Worm (Caenorhabditis elegans): ENCODE data around the gene R74.8.

R74.8 gene

DNA sequence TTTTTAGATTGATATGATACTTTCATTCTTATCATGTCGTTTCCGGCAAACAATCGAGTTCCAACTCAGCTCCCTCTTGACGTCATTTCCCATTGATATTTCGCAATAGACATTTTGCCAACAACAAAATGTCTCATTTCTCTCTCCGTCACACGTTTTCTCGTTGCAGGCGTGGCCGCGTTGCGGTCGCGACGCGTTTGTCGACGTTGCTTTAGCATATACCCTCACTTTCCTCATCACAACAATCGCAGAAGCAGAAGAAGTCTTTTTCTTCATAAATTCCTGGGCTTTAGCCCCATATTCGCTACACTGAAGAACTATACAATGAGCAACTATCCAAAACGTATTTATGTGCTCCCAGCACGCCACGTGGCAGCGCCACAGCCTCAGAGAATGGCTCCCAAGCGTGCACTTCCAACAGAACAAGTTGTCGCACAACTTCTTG, 12.4 kb upstream of the R74.8 start, which contains the start of gene xbp-1 (continued):
- TF ChIP-seq nhr-25 (tag; optimal IDR thresholded peaks at IDR 0.05; ENCODE audit: borderline replicate concordance, insufficient read depth) = peak; percentile 78
- TF ChIP-seq fkh-10 (GFP tag; optimal IDR thresholded peaks at IDR 0.05) = peak; percentile 76
- peak; percentile 77 for TF ChIP-seq ceh-20 (GFP tag; IDR thresholded peaks at IDR 0.05)
- no peak for TF ChIP-seq lin-29 (GFP tag; IDR thresholded peaks at IDR 0.05)
- TF ChIP-seq lin-13 (GFP tag; optimal IDR thresholded peaks at IDR 0.05) = peak; percentile 94
- peak; percentile 79 for TF ChIP-seq nhr-41 (GFP tag; IDR thresholded peaks at IDR 0.05)
- no peak for TF ChIP-seq nhr-237 (tag; optimal IDR thresholded peaks at IDR 0.05)
- peak; percentile 5 for TF ChIP-seq egl-27 (tag; optimal IDR thresholded peaks at IDR 0.05)
- peak; percentile 92 for TF ChIP-seq rbr-2 (tag; optimal IDR thresholded peaks at IDR 0.05)
- peak; percentile 99 for TF ChIP-seq dve-1 (tag; optimal IDR thresholded peaks at IDR 0.05; ENCODE audit: insufficient read depth)
- peak; percentile 82 for TF ChIP-seq nhr-48 (tag; optimal IDR thresholded peaks at IDR 0.05)
- no peak for TF ChIP-seq lim-7 (GFP tag; IDR thresholded peaks at IDR 0.05)
- TF ChIP-seq nhr-6 (tag; optimal IDR thresholded peaks at IDR 0.05) = peak; percentile 89
- no peak for TF ChIP-seq ztf-11 (tag; optimal IDR thresholded peaks at IDR 0.05)
- TF ChIP-seq pqm-1 (tag; optimal IDR thresholded peaks at IDR 0.05) = peak; percentile 95
- no peak for TF ChIP-seq nhr-111 (GFP tag; optimal IDR thresholded peaks at IDR 0.05)
- peak; percentile 76 for TF ChIP-seq nhr-10 (tag; optimal IDR thresholded peaks at IDR 0.05)
- peak; percentile 51; the same call in 1 of the 2 replicates for TF ChIP-seq Y75B8A.6 (GFP tag; IDR thresholded peaks at IDR 0.05)
- no peak for TF ChIP-seq daf-8 (GFP tag; IDR thresholded peaks at IDR 0.05)
- 0 out of 2 replicates have a peak, but pooled peaks have one; percentile 23 for TF ChIP-seq ZK337.2 (GFP tag; IDR thresholded peaks at IDR 0.05)
- no peak for TF ChIP-seq Y105C5A.15 (GFP tag; IDR thresholded peaks at IDR 0.05)
- TF ChIP-seq ceh-62 (tag; optimal IDR thresholded peaks at IDR 0.05) = no peak
- peak; percentile 68 for TF ChIP-seq nhr-102 (tag; optimal IDR thresholded peaks at IDR 0.05)
- peak; percentile 99 for TF ChIP-seq lin-1 (GFP tag; IDR thresholded peaks at IDR 0.05)
- TF ChIP-seq dpl-1 (GFP tag; optimal IDR thresholded peaks at IDR 0.05) = peak; percentile 79
- peak; percentile 96 for TF ChIP-seq nhr-11 (tag; optimal IDR thresholded peaks at IDR 0.05)
- peak; percentile 84 for TF ChIP-seq zfp-3 (GFP tag; conservative IDR thresholded peaks at IDR 0.05)
- TF ChIP-seq vab-7 (GFP tag; IDR thresholded peaks at IDR 0.05) = peak; percentile 71
- peak; percentile 92 for TF ChIP-seq nhr-28 (tag; optimal IDR thresholded peaks at IDR 0.05)
- peak; percentile 51 to 87 for TF ChIP-seq hif-1 (tag; optimal IDR thresholded peaks at IDR 0.05)
- TF ChIP-seq snpc-4 (tag; optimal IDR thresholded peaks at IDR 0.05) = no peak
- no peak for TF ChIP-seq Y48G9A.11 (GFP tag; IDR thresholded peaks at IDR 0.05)
- TF ChIP-seq ZK546.5 (tag; optimal IDR thresholded peaks at IDR 0.05) = no peak
- 0 out of 2 replicates have a peak, but pooled peaks have one; percentile 23 for TF ChIP-seq snpc-1.2 (GFP tag; IDR thresholded peaks at IDR 0.05)
- TF ChIP-seq T26A8.4 (GFP tag; IDR thresholded peaks at IDR 0.05) = peak; percentile 58
- TF ChIP-seq ctbp-1 (GFP tag; IDR thresholded peaks at IDR 0.05) = peak; percentile 75; the same call in 1 of the 2 replicates
- no peak for TF ChIP-seq D1046.2 (GFP tag; IDR thresholded peaks at IDR 0.05)
- no peak for TF ChIP-seq lin-39 (tag; optimal IDR thresholded peaks at IDR 0.05)
- TF ChIP-seq dmd-6 (GFP tag; IDR thresholded peaks at IDR 0.05) = peak; percentile 98
- TF ChIP-seq cey-2 (tag; optimal IDR thresholded peaks at IDR 0.05; ENCODE audit: borderline replicate concordance, insufficient read depth) = no peak
- TF ChIP-seq daf-16 (GFP tag; optimal IDR thresholded peaks at IDR 0.05) = peak; percentile 15 to 92
- peak; percentile 99 for TF ChIP-seq daf-16 (tag; optimal IDR thresholded peaks at IDR 0.05)
- peak; percentile 30 for TF ChIP-seq spr-1 (tag; optimal IDR thresholded peaks at IDR 0.05)
- peak; percentile 64 for TF ChIP-seq F37D6.2 (tag; optimal IDR thresholded peaks at IDR 0.05)
- peak; percentile 97 for TF ChIP-seq mxl-3 (GFP tag; optimal IDR thresholded peaks at IDR 0.05)
- TF ChIP-seq unc-130 (GFP tag; optimal IDR thresholded peaks at IDR 0.05) = no peak
- no peak for TF ChIP-seq F10B5.3 (tag; optimal IDR thresholded peaks at IDR 0.05)
- TF ChIP-seq saeg-2 (GFP tag; IDR thresholded peaks at IDR 0.05) = no peak; the same call in 1 of the 2 replicates
- no peak for TF ChIP-seq dmd-8 (GFP tag; IDR thresholded peaks at IDR 0.05)
- TF ChIP-seq madf-9 (GFP tag; conservative IDR thresholded peaks at IDR 0.05) = peak; percentile 82
- peak; percentile 85 for TF ChIP-seq php-3 (GFP tag; IDR thresholded peaks at IDR 0.05)
